Worm (Caenorhabditis elegans) whole organism, late embryonic: ENCODE data around the gene F16F9.1.

Experiments used
- F13H6.1 ChIP-seq: sonication (generic microtip); optimal IDR thresholded peaks from 2 replicates; lab custom pipeline; 2016; ENCODE audit warnings: missing genetic modification characterization, missing compliant biosample characterization
- ceh-14 ChIP-seq: sonication (generic microtip); optimal IDR thresholded peaks from 2 replicates; lab custom pipeline; 2016; ENCODE audit warnings: missing genotype, missing genetic modification characterization, missing compliant biosample characterization
- ceh-2 ChIP-seq: sonication (generic microtip); optimal IDR thresholded peaks from 2 replicates; lab custom pipeline; 2016; ENCODE audit warnings: missing genotype, missing genetic modification characterization, missing compliant biosample characterization
- ceh-22 ChIP-seq: sonication (generic microtip); optimal IDR thresholded peaks from 2 replicates; lab custom pipeline; 2017; ENCODE audit warnings: missing biosample characterization, missing genetic modification characterization
- ceh-24 ChIP-seq: sonication (generic microtip); optimal IDR thresholded peaks from 2 replicates; lab custom pipeline; 2016; ENCODE audit warnings: mild to moderate bottlenecking, missing genetic modification characterization, missing compliant biosample characterization
- ceh-30 ChIP-seq: fragments of 150-350 bp; optimal IDR thresholded peaks from 2 replicates; lab custom pipeline; 2014; ENCODE audit warnings: missing biosample characterization, missing genetic modification characterization
- ceh-31 ChIP-seq: sonication (generic microtip); optimal IDR thresholded peaks from 2 replicates; lab custom pipeline; 2016; ENCODE audit warnings: missing genetic modification characterization, missing compliant biosample characterization
- ceh-45 ChIP-seq: fragments of 200-800 bp; sonication (Bioruptor generic); IDR thresholded peaks from 2 replicates; pipeline ENCODE4 v1.3.6; 2022; ENCODE audit warnings: missing genetic modification reagents, missing genetic modification characterization, missing compliant biosample characterization
- ceh-48 ChIP-seq: sonication (generic microtip); optimal IDR thresholded peaks from 2 replicates; lab custom pipeline; 2016; ENCODE audit warnings: missing genetic modification characterization, inconsistent platforms, missing compliant biosample characterization
- ceh-6 ChIP-seq: fragments of 200-800 bp; sonication (Bioruptor generic); optimal IDR thresholded peaks from 2 replicates; lab custom pipeline; 2018; ENCODE audit warnings: mild to moderate bottlenecking, missing genetic modification characterization, missing compliant biosample characterization
- che-1 ChIP-seq: sonication (generic microtip); optimal IDR thresholded peaks from 2 replicates; lab custom pipeline; 2016; ENCODE audit warnings: mild to moderate bottlenecking, missing genetic modification characterization, missing compliant biosample characterization
- dmd-4 ChIP-seq: sonication (generic microtip); optimal IDR thresholded peaks from 2 replicates; lab custom pipeline; 2016; ENCODE audit warnings: borderline replicate concordance, missing genetic modification characterization, missing compliant biosample characterization
- elt-2 ChIP-seq: sonication (generic microtip); optimal IDR thresholded peaks from 2 replicates; lab custom pipeline; 2016; ENCODE audit warnings: missing genetic modification reagents, missing genetic modification characterization, missing compliant biosample characterization
- elt-4 ChIP-seq: sonication (generic microtip); optimal IDR thresholded peaks from 2 replicates; lab custom pipeline; 2016; ENCODE audit warnings: missing genetic modification characterization, missing compliant biosample characterization
- ets-4 ChIP-seq: sonication (generic microtip); optimal IDR thresholded peaks from 2 replicates; lab custom pipeline; 2016; ENCODE audit warnings: missing genetic modification characterization, missing compliant biosample characterization
- eyg-1 ChIP-seq: sonication (generic microtip); optimal IDR thresholded peaks from 2 replicates; lab custom pipeline; 2016; ENCODE audit warnings: missing genotype, missing genetic modification characterization, missing compliant biosample characterization
- fax-1 ChIP-seq: sonication (generic microtip); optimal IDR thresholded peaks from 2 replicates; lab custom pipeline; 2016; ENCODE audit warnings: missing genotype, missing genetic modification characterization, missing compliant biosample characterization
- fkh-6 ChIP-seq: sonication (generic microtip); optimal IDR thresholded peaks from 2 replicates; lab custom pipeline; 2016; ENCODE audit warnings: missing genetic modification characterization, missing compliant biosample characterization
- hlh-13 ChIP-seq: fragments of 200-800 bp; sonication (Bioruptor generic); optimal IDR thresholded peaks from 2 replicates; lab custom pipeline; 2018; ENCODE audit warnings: mild to moderate bottlenecking, missing genetic modification characterization, missing compliant biosample characterization
- hlh-15 ChIP-seq: sonication (generic microtip); optimal IDR thresholded peaks from 2 replicates; lab custom pipeline; 2016; ENCODE audit warnings: missing genetic modification characterization, missing compliant biosample characterization
- hlh-8 ChIP-seq: sonication (generic microtip); optimal IDR thresholded peaks from 2 replicates; lab custom pipeline; 2016; ENCODE audit warnings: missing genotype, missing genetic modification characterization, missing compliant biosample characterization
- lim-6 ChIP-seq: sonication (generic microtip); optimal IDR thresholded peaks from 2 replicates; lab custom pipeline; 2016; ENCODE audit warnings: missing genetic modification characterization, missing compliant biosample characterization
- madf-2 ChIP-seq: sonication (generic microtip); optimal IDR thresholded peaks from 2 replicates; lab custom pipeline; 2017; ENCODE audit warnings: missing genetic modification characterization, missing compliant biosample characterization
- nfya-1 ChIP-seq: sonication (generic microtip); optimal IDR thresholded peaks from 2 replicates; lab custom pipeline; 2017; ENCODE audit warnings: missing genetic modification characterization, mild to moderate bottlenecking, missing compliant biosample characterization, antibody characterized with exemption, moderate library complexity
- nhr-11 ChIP-seq: fragments of 150-350 bp; optimal IDR thresholded peaks from 2 replicates; lab custom pipeline; 2014; ENCODE audit warnings: missing biosample characterization, missing genetic modification characterization
- nhr-232 ChIP-seq: sonication (generic microtip); optimal IDR thresholded peaks from 2 replicates; lab custom pipeline; 2016; ENCODE audit warnings: missing genetic modification characterization, missing compliant biosample characterization
- pag-3 ChIP-seq: sonication (generic microtip); optimal IDR thresholded peaks from 2 replicates; lab custom pipeline; 2016; ENCODE audit warnings: missing compliant biosample characterization, missing genetic modification characterization, borderline replicate concordance
- pat-9 ChIP-seq: fragments of 200-800 bp; sonication (Bioruptor generic); optimal IDR thresholded peaks from 2 replicates; lab custom pipeline; 2018; ENCODE audit warnings: mild to moderate bottlenecking, missing genetic modification characterization, moderate library complexity, missing compliant biosample characterization
- pax-1 ChIP-seq: fragments of 150-350 bp; optimal IDR thresholded peaks from 2 replicates; lab custom pipeline; 2014; ENCODE audit warnings: missing biosample characterization, missing genetic modification characterization
- pha-4 ChIP-seq: fragments of 150-350 bp; optimal IDR thresholded peaks from 2 replicates; lab custom pipeline; 2018; ENCODE audit warnings: missing biosample characterization, missing genetic modification reagents, missing genetic modification characterization
- pqm-1 ChIP-seq: sonication (generic microtip); optimal IDR thresholded peaks from 2 replicates; lab custom pipeline; 2016; ENCODE audit warnings: missing genetic modification characterization, missing compliant biosample characterization
- sox-2 ChIP-seq: fragments of 200-800 bp; sonication (Bioruptor generic); IDR thresholded peaks from 2 replicates; pipeline ENCODE4 v1.3.6; 2022; ENCODE audit warnings: missing genetic modification reagents, missing genetic modification characterization, missing compliant biosample characterization
- tbx-2 ChIP-seq: sonication (generic microtip); optimal IDR thresholded peaks from 2 replicates; lab custom pipeline; 2016; ENCODE audit warnings: missing genetic modification characterization, missing compliant biosample characterization
- unc-42 ChIP-seq: sonication (generic microtip); optimal IDR thresholded peaks from 2 replicates; lab custom pipeline; 2016; ENCODE audit warnings: missing genotype, missing genetic modification characterization, missing compliant biosample characterization
- unc-55 ChIP-seq: sonication (generic microtip); optimal IDR thresholded peaks from 2 replicates; lab custom pipeline; 2017; ENCODE audit warnings: missing biosample characterization, missing genetic modification reagents, missing genetic modification characterization
- zip-5 ChIP-seq: sonication (generic microtip); optimal IDR thresholded peaks from 2 replicates; lab custom pipeline; 2016; ENCODE audit warnings: missing genetic modification characterization, missing compliant biosample characterization
- ztf-16 ChIP-seq: sonication (generic microtip); optimal IDR thresholded peaks from 2 replicates; lab custom pipeline; 2017; ENCODE audit warnings: missing genetic modification characterization, missing compliant biosample characterization

Gene F16F9.1

DNA sequence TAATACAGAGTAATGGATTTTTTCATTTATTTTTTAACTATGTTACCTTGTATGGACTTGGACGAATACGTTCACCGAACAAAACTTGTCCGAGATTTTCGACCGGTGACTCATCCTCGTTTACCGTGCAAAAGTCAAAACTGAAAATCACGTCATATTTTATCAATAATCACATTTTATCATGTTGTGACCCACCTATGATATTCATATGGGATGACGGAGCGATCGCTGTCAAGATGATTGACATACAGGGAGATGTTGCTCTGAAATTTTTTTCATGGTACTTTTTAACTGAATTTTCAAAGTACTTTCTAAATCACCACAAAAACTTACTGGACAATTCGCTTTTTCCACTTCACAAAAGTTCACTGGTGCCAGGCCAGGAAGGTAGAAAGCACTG, 24.6 kb upstream of the F16F9.1 start:
- no peak for TF ChIP-seq ets-4 (tag; lab: Kevin White, UChicago)
- no peak for TF ChIP-seq zip-5 (tag; lab: Kevin White, UChicago)

DNA sequence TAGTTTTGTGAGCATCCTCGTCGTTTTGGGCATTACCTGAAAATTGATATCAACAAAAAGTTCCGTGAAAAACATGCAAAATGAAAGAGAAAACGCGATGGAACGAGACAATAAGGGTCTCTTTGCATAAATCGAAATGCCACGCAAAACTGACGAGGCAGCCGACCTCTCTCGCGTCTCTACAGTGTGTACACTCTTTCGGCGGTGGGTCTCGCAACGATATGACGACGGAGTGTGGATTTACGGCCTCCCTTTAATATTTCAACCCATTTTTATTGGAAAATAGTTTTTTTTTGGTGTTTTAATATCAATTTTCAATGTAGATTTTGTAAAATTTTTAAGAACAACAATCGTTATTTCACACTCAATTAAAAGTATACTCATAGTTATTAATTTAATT, 24.2 kb upstream of the F16F9.1 start, which contains the start of gene tag-123:
tag-123 (minus strand) TSS at position 36 of the 400 bp plus-strand sequence.
- no peak for TF ChIP-seq ceh-22 (tag; lab: Kevin White, UChicago)
- TF ChIP-seq pax-1 (tag; lab: Kevin White, UChicago), result no peak
- no peak for TF ChIP-seq pha-4 (tag; lab: Kevin White, UChicago)
- no peak for TF ChIP-seq ceh-14 (tag; lab: Kevin White, UChicago)
- TF ChIP-seq fkh-6, result no peak
- TF ChIP-seq fax-1 (tag; lab: Kevin White, UChicago), result no peak
- no peak for TF ChIP-seq ceh-48 (tag; lab: Kevin White, UChicago)
- peak; percentile 31 for TF ChIP-seq ceh-31
- no peak for TF ChIP-seq pat-9 (tag; lab: Kevin White, UChicago)
- peak; percentile 24 for TF ChIP-seq tbx-2 (tag; lab: Kevin White, UChicago)
- TF ChIP-seq nfya-1 (tag; lab: Kevin White, UChicago), result peak; percentile 41
- TF ChIP-seq zip-5 (tag; lab: Kevin White, UChicago), result no peak
- TF ChIP-seq madf-2 (tag; lab: Kevin White, UChicago), result no peak
- TF ChIP-seq dmd-4 (tag; lab: Kevin White, UChicago), result no peak
- TF ChIP-seq F13H6.1 (tag; lab: Kevin White, UChicago), result no peak
- no peak for TF ChIP-seq ceh-30
- no peak for TF ChIP-seq pag-3 (tag; lab: Kevin White, UChicago)
- no peak for TF ChIP-seq elt-4 (tag; lab: Kevin White, UChicago)
- no peak for TF ChIP-seq sox-2 (GFP tag; lab: Robert Waterston, UW)

DNA sequence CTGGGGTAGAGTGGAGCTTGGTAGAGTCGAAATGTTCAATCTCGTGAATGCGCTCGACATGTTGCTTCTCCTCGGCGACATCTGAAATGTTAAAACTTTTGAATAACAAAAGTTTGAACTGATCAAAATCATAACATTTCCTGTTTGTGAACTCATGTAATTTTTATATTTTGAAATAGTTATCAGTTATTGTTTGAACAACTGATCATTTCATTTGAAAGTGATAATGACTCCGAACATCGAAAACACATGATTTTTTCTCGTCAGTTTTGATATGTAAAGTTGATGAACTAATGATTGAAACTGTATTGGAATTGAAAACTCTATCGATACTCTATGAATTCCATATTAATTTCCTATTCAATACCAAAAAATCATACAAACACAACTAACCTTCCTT, 23.0 kb upstream of the F16F9.1 start:
- TF ChIP-seq pag-3 (tag; lab: Kevin White, UChicago) (no peak), ets-4 (tag; lab: Kevin White, UChicago) (no peak), hlh-15 (tag; lab: Kevin White, UChicago) (no peak), hlh-13 (GFP tag; lab: Kevin White, UChicago) (no peak), ceh-48 (tag; lab: Kevin White, UChicago) (no peak), ceh-45 (GFP tag; lab: Robert Waterston, UW) (no peak), hlh-8 (no peak), che-1 (no peak), nhr-232 (tag; lab: Kevin White, UChicago) (no peak), lim-6 (tag; lab: Kevin White, UChicago) (no peak), unc-42 (tag; lab: Kevin White, UChicago) (no peak), ceh-6 (no peak), ceh-31 (no peak), elt-2 (tag; lab: Kevin White, UChicago) (no peak)
- TF ChIP-seq, all 69 proteins: peak for 0

DNA sequence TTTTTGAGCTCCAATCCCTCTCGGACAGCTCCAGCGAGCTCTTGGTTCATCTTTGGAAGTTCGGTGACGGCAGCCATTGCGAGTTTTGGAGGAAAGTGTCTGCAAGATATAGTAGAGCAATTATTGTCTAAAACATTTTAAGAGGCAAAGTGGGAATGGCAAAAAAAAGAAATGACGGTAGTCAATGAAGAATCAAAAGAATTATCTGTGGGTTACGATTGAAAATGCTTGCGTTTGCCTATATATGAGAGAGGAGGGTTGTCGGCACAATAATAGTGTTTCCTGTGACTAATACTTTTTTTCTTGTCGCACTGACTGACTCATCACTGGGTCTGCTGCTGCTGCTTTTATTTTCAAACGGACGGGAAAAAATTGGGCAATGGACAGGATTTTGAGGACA, 22.6 kb upstream of the F16F9.1 start, which contains the start of gene tth-1:
tth-1 (minus strand) TSS at position 101 of the 400 bp plus-strand sequence.
- TF ChIP-seq nhr-11 (tag; lab: Kevin White, UChicago) (no peak), unc-55 (GFP tag; lab: Kevin White, UChicago) (no peak), pqm-1 (tag; lab: Kevin White, UChicago) (no peak), hlh-8 (no peak), ceh-24 (no peak), ceh-45 (GFP tag; lab: Robert Waterston, UW) (no peak), elt-4 (tag; lab: Kevin White, UChicago) (no peak), eyg-1 (tag; lab: Kevin White, UChicago) (no peak), pax-1 (tag; lab: Kevin White, UChicago) (no peak), ceh-2 (no peak), ztf-16 (no peak)
